Worm (Caenorhabditis elegans): ENCODE measurements around the gene Y34B4A.7.

DNA sequence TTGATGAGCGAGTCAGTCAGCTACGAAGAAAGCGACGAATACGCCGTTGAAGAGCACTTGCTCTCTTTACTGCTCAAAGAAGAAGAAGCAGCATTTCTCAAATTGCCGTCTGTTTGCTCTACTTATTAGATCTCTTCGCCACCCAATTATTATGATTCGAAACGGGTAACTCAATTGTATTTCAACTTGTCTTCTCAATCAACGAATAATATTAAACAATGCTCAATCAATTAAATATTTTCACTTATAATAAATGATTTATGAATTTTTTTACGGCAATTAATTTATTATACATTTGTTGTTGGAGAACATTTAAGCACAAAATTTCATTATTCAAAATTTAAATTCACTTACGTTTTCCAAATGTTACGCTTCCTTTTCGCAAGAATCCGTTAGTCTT is 34.1 kb downstream of the Y34B4A.7 start:
- TF ChIP-seq sma-9 (GFP tag; optimal IDR thresholded peaks at IDR 0.05): no peak
- no peak for TF ChIP-seq sma-9 (tag; optimal IDR thresholded peaks at IDR 0.05)
- TF ChIP-seq nhr-237 (tag; optimal IDR thresholded peaks at IDR 0.05): no peak
- no peak for TF ChIP-seq snpc-4 (tag; optimal IDR thresholded peaks at IDR 0.05)
- TF ChIP-seq nhr-11 (tag; optimal IDR thresholded peaks at IDR 0.05): no peak
- no peak for TF ChIP-seq skn-1 (tag; optimal IDR thresholded peaks at IDR 0.05)
- TF ChIP-seq unc-39 (tag; optimal IDR thresholded peaks at IDR 0.05): no peak
- TF ChIP-seq lin-39 (tag; optimal IDR thresholded peaks at IDR 0.05): no peak
- TF ChIP-seq egl-27 (tag; optimal IDR thresholded peaks at IDR 0.05): no peak
